Worm (Caenorhabditis elegans): Measurements from ENCODE around the gene sas-4.

DNA sequence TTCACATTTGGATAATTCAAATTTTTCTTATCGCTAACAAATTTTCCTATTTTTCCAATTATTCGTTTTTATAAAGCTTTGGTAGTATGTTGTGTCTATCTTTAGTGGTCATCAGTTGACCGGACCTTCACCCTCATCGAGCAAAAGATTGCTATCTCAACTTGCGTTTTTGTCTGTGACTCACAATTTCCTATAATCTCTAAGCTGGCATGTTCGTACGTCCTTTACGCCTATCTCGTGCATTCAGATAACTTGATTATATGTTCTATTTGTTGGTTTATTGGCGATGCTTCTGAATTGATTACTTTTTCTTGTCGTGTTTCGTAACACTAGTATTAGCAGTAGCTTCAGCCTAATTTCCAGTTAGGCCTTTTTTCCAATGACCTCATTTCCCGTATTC lies 38.8 kb downstream of the sas-4 start:
- no peak for TF ChIP-seq lin-39 (tag; optimal IDR thresholded peaks at IDR 0.05)
- no peak for TF ChIP-seq unc-39 (tag; optimal IDR thresholded peaks at IDR 0.05)
- no peak for TF ChIP-seq ztf-11 (tag; optimal IDR thresholded peaks at IDR 0.05)
- no peak for TF ChIP-seq snpc-4 (tag; optimal IDR thresholded peaks at IDR 0.05)
- no peak for TF ChIP-seq zag-1 (tag; optimal IDR thresholded peaks at IDR 0.05)
- no peak for TF ChIP-seq aly-2 (tag; optimal IDR thresholded peaks at IDR 0.05)
- no peak for TF ChIP-seq Y55F3AM.14 (GFP tag; optimal IDR thresholded peaks at IDR 0.05)
- TF ChIP-seq mdl-1 (tag; optimal IDR thresholded peaks at IDR 0.05), result no peak
- TF ChIP-seq elt-1 (tag; optimal IDR thresholded peaks at IDR 0.05), result no peak
- no peak for TF ChIP-seq nhr-237 (tag; optimal IDR thresholded peaks at IDR 0.05)
- no peak for TF ChIP-seq elt-3 (tag; optimal IDR thresholded peaks at IDR 0.05)

Measured in whole organism, L2 larva.